Worm (Caenorhabditis elegans): Measurements from ENCODE around the gene F14F7.5.

F14F7.5 gene

DNA sequence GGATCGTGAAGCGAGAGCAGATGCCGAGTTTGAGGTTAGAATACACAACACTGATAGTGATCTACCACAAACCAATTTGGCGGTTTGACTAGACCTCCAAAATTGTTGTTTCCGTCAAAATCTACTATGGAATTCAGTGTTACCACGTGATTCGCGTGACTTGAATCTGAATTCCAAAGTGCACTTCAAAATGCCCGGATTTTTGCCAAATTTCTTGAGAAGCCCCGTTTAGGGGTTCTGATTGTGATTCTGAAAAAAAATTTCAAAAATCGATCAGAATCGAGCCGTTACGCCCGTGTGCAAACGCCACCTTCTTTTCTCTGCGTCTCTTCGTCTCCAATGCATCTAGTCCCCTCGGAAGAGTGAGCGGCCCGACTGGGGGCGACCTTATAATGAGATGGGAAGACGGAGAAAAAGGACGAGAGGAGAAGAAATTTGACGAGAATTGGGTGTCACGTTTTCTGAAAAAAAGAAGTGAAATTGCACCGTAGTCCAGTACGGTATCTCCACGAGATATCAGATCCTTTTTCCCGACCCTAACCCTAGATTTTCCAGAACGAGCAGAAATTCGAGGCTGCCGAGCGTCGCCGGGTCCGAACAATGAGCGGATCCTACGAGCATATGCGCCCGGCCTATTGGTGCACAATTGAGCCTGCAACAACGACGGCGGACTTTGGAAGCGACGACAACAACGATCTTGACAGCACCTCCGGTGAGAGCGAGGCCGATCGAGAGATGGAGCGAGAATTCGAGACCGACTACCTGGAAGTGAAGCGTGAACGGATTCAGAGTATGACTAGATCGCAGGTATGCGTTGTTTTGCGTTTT, 39.8 kb downstream of the F14F7.5 start:
- TF ChIP-seq F13C5.2 (tag; optimal IDR thresholded peaks at IDR 0.05): no peak
- TF ChIP-seq B0310.2 (tag; optimal IDR thresholded peaks at IDR 0.05): no peak
- TF ChIP-seq tbx-37 (GFP tag; conservative IDR thresholded peaks at IDR 0.05): 0 out of 2 replicates have a peak, but pooled peaks have one; percentile 28
- TF ChIP-seq tra-4 (tag; optimal IDR thresholded peaks at IDR 0.05): no peak
- TF ChIP-seq hmbx-1 (tag; optimal IDR thresholded peaks at IDR 0.05): no peak
- no peak for TF ChIP-seq tbx-11 (GFP tag; IDR thresholded peaks at IDR 0.05)
- peak; percentile 4 for TF ChIP-seq ama-1 (optimal IDR thresholded peaks at IDR 0.05)
- peak; percentile 12; the same call in 1 of the 2 replicates for TF ChIP-seq sea-1 (GFP tag; conservative IDR thresholded peaks at IDR 0.05)
- no peak for TF ChIP-seq hmg-4 (GFP tag; optimal IDR thresholded peaks at IDR 0.05)
- 0 out of 2 replicates have a peak, but pooled peaks have one; percentile 6 for TF ChIP-seq pes-1 (GFP tag; IDR thresholded peaks at IDR 0.05)
- TF ChIP-seq hnd-1 (tag; optimal IDR thresholded peaks at IDR 0.05): no peak
- TF ChIP-seq ceh-36 (tag; optimal IDR thresholded peaks at IDR 0.05): no peak
- TF ChIP-seq ceh-13 (GFP tag; optimal IDR thresholded peaks at IDR 0.05): no peak

Measured in whole organism, early embryonic.